Worm (Caenorhabditis elegans): ENCODE data around the gene ech-9.
A peak's percentile ranks its signal among the peaks of the same experiment; 100 is the strongest.

The ech-9 gene

ce11 chrIV:10190586-10190985 lies 44.5 kb downstream of the ech-9 start:
- TF ChIP-seq klf-2 (GFP tag; conservative IDR thresholded peaks at IDR 0.05), result no peak
- no peak for TF ChIP-seq ref-1 (GFP tag; conservative IDR thresholded peaks at IDR 0.05)
- TF ChIP-seq flt-1 (GFP tag; IDR thresholded peaks at IDR 0.05), result 0 out of 2 replicates have a peak, but pooled peaks have one; percentile 22
- TF ChIP-seq tab-1 (GFP tag; IDR thresholded peaks at IDR 0.05), result no peak

- no peak for TF ChIP-seq ref-1 (GFP tag; conservative IDR thresholded peaks at IDR 0.05)
- no peak for TF ChIP-seq ztf-23 (GFP tag; IDR thresholded peaks at IDR 0.05)
- TF ChIP-seq tab-1 (GFP tag; IDR thresholded peaks at IDR 0.05), result no peak
- no peak for TF ChIP-seq med-1 (GFP tag; optimal IDR thresholded peaks at IDR 0.05; ENCODE audit: insufficient read depth)
- TF ChIP-seq flt-1 (GFP tag; IDR thresholded peaks at IDR 0.05), result no peak
- TF ChIP-seq klf-2 (GFP tag; conservative IDR thresholded peaks at IDR 0.05), result no peak
Observed at ce11 chrIV:10188505-10188904, 46.6 kb downstream of the ech-9 start.
